Fruit fly (Drosophila melanogaster) whole organism, embryonic: Measurements from ENCODE around the gene Ccdc58.

Experiments
- ATbp ChIP-seq: fragments of 200-800 bp; sonication (Bioruptor generic); optimal IDR thresholded peaks from 2 replicates; lab custom pipeline; 2017; ENCODE audit warnings: missing biosample characterization, mild to moderate bottlenecking, missing genetic modification characterization, missing genetic modification reagents
- Ada2b ChIP-seq: fragments of 200-800 bp; sonication (Bioruptor generic); IDR thresholded peaks from 2 replicates; pipeline ENCODE4 v1.3.6; 2022; ENCODE audit warnings: missing biosample characterization, missing genetic modification characterization
- Antp ChIP-seq: fragments of 200-800 bp; sonication (Bioruptor generic); optimal IDR thresholded peaks from 3 replicates; lab custom pipeline; 2016; ENCODE audit warnings: missing biosample characterization, missing genetic modification characterization
- CG11504 ChIP-seq: fragments of 200-800 bp; sonication (Bioruptor generic); optimal IDR thresholded peaks from 3 replicates; lab custom pipeline; 2019; ENCODE audit warnings: missing biosample characterization, mild to moderate bottlenecking, missing genetic modification characterization, moderate library complexity
- CG12071 ChIP-seq: fragments of 200-800 bp; sonication (Bioruptor generic); optimal IDR thresholded peaks from 3 replicates; lab custom pipeline; 2018; ENCODE audit warnings: missing biosample characterization, mild to moderate bottlenecking, missing genetic modification characterization
- CG12155 ChIP-seq: fragments of 200-800 bp; sonication (Bioruptor generic); optimal IDR thresholded peaks from 3 replicates; lab custom pipeline; 2016; ENCODE audit warnings: missing biosample characterization, missing genetic modification characterization
- CG13287 ChIP-seq: fragments of 200-800 bp; sonication (Bioruptor generic); IDR thresholded peaks from 2 replicates; pipeline ENCODE4 v1.3.6; 2022; ENCODE audit warnings: missing biosample characterization, missing genetic modification characterization; ENCODE audit not compliant: partially characterized antibody
- CG13424 ChIP-seq: fragments of 200-800 bp; sonication (Bioruptor generic); optimal IDR thresholded peaks from 2 replicates; lab custom pipeline; 2019; ENCODE audit warnings: missing biosample characterization, mild to moderate bottlenecking, missing genetic modification characterization, moderate library complexity
- CG13624 ChIP-seq: fragments of 200-800 bp; sonication (Bioruptor generic); optimal IDR thresholded peaks from 2 replicates; lab custom pipeline; 2016; ENCODE audit warnings: missing biosample characterization, missing genetic modification characterization
- CG14667 ChIP-seq: fragments of 200-800 bp; sonication (Bioruptor generic); IDR thresholded peaks from 2 replicates; pipeline ENCODE4 v1.3.6; 2022; ENCODE audit warnings: missing biosample characterization, missing genetic modification characterization
- CG14965 ChIP-seq: fragments of 200-800 bp; sonication (Bioruptor generic); optimal IDR thresholded peaks from 2 replicates; lab custom pipeline; 2016; ENCODE audit warnings: missing biosample characterization, missing genetic modification characterization, borderline replicate concordance
- CG15011 ChIP-seq: fragments of 200-800 bp; sonication (Bioruptor generic); optimal IDR thresholded peaks from 3 replicates; lab custom pipeline; 2018; ENCODE audit warnings: missing biosample characterization, mild to moderate bottlenecking, missing genetic modification characterization
- CG1602 ChIP-seq: fragments of 200-800 bp; sonication (Bioruptor generic); optimal IDR thresholded peaks from 3 replicates; lab custom pipeline; 2016; ENCODE audit warnings: missing biosample characterization, missing genetic modification characterization
- CG18262 ChIP-seq: fragments of 200-800 bp; optimal IDR thresholded peaks from 3 replicates; lab custom pipeline; 2019; ENCODE audit warnings: missing biosample characterization, mild to moderate bottlenecking, missing genetic modification characterization, moderate library complexity
- CG32532 ChIP-seq: fragments of 200-800 bp; sonication (Bioruptor generic); IDR thresholded peaks from 2 replicates; pipeline ENCODE4 v1.3.6; 2022; ENCODE audit warnings: missing biosample characterization, missing genetic modification characterization
- CG33213 ChIP-seq: fragments of 200-800 bp; sonication (Bioruptor generic); optimal IDR thresholded peaks from 3 replicates; lab custom pipeline; 2016; ENCODE audit warnings: missing biosample characterization, missing genetic modification characterization
- CG3847 ChIP-seq: fragments of 200-800 bp; sonication (Bioruptor generic); IDR thresholded peaks from 2 replicates; pipeline ENCODE4 v1.3.6; 2022; ENCODE audit warnings: missing biosample characterization, missing genetic modification characterization
- CG4360 ChIP-seq: fragments of 200-800 bp; sonication (Bioruptor generic); IDR thresholded peaks from 2 replicates; pipeline ENCODE4 v1.3.6; 2022; ENCODE audit warnings: missing biosample characterization, missing genetic modification characterization
- CG5953 ChIP-seq: fragments of 200-800 bp; sonication (Bioruptor generic); IDR thresholded peaks from 2 replicates; pipeline ENCODE4 v1.3.6; 2022; ENCODE audit warnings: missing biosample characterization, missing genetic modification characterization
- CG6254 ChIP-seq: fragments of 200-800 bp; sonication (Bioruptor generic); optimal IDR thresholded peaks from 3 replicates; lab custom pipeline; 2017; ENCODE audit warnings: mild to moderate bottlenecking, missing biosample characterization, missing genetic modification reagents, missing genetic modification characterization
- CG6683 ChIP-seq: fragments of 200-800 bp; sonication (Bioruptor generic); optimal IDR thresholded peaks from 2 replicates; lab custom pipeline; 2017; ENCODE audit warnings: missing biosample characterization, mild to moderate bottlenecking, missing genetic modification characterization, missing genetic modification reagents
- CG7745 ChIP-seq: fragments of 200-800 bp; sonication (Bioruptor generic); optimal IDR thresholded peaks from 2 replicates; lab custom pipeline; 2018; ENCODE audit warnings: missing biosample characterization, mild to moderate bottlenecking, missing genetic modification characterization, moderate library complexity
- CG7928 ChIP-seq: fragments of 200-800 bp; sonication (Bioruptor generic); optimal IDR thresholded peaks from 2 replicates; lab custom pipeline; 2017; ENCODE audit warnings: missing biosample characterization, mild to moderate bottlenecking, missing genetic modification characterization
- CG8944 ChIP-seq: fragments of 200-800 bp; sonication (Bioruptor generic); optimal IDR thresholded peaks from 3 replicates; lab custom pipeline; 2016; ENCODE audit warnings: missing biosample characterization, missing genetic modification characterization
- Dad ChIP-seq: fragments of 200-800 bp; sonication (Bioruptor generic); optimal IDR thresholded peaks from 3 replicates; lab custom pipeline; 2016; ENCODE audit warnings: missing biosample characterization, missing genetic modification characterization
- HmgZ ChIP-seq: fragments of 200-800 bp; sonication (Bioruptor generic); optimal IDR thresholded peaks from 2 replicates; lab custom pipeline; 2018; ENCODE audit warnings: missing biosample characterization, mild to moderate bottlenecking, missing genetic modification characterization
- Mad ChIP-seq: fragments of 200-800 bp; sonication (Bioruptor generic); optimal IDR thresholded peaks from 2 replicates; lab custom pipeline; 2016; ENCODE audit warnings: missing biosample characterization, missing genetic modification characterization
- Med ChIP-seq: fragments of 200-800 bp; sonication (Bioruptor generic); peaks from one replicate; lab custom pipeline; 2016; ENCODE audit warnings: missing biosample characterization, missing genetic modification characterization, mild to moderate bottlenecking, inconsistent platforms, moderate library complexity
- Rfx ChIP-seq: fragments of 200-800 bp; sonication (Bioruptor generic); IDR thresholded peaks from 2 replicates; pipeline ENCODE4 v1.3.6; 2022; ENCODE audit warnings: missing biosample characterization, missing genetic modification characterization
- Rx ChIP-seq: fragments of 200-800 bp; sonication (Bioruptor generic); IDR thresholded peaks from 2 replicates; pipeline ENCODE4 v1.3.6; 2022; ENCODE audit warnings: missing biosample characterization, missing genetic modification characterization
- al ChIP-seq: fragments of 200-800 bp; sonication (Bioruptor generic); IDR thresholded peaks from 2 replicates; pipeline ENCODE4 v1.3.6; 2022; ENCODE audit warnings: missing biosample characterization, missing genetic modification characterization
- crp ChIP-seq, 2 experiments: fragments of 200-800 bp; sonication (Bioruptor generic); optimal IDR thresholded peaks; 2 replicates in 1 of 2; 3 replicates in 1 of 2; lab custom pipeline; 2017; ENCODE audit warnings: missing biosample characterization in 2 of 2, missing genetic modification characterization in 2 of 2, mild to moderate bottlenecking in 1 of 2, moderate library complexity in 1 of 2
- dpn ChIP-seq, 2 experiments: fragments of 200-800 bp; sonication (Bioruptor generic); optimal IDR thresholded peaks; 3 replicates each; lab custom pipeline; 2016; ENCODE audit warnings: missing biosample characterization in 2 of 2, missing genetic modification characterization in 2 of 2
- fd3F ChIP-seq: fragments of 200-800 bp; sonication (Bioruptor generic); optimal IDR thresholded peaks from 2 replicates; lab custom pipeline; 2018; ENCODE audit warnings: missing biosample characterization, mild to moderate bottlenecking, missing genetic modification characterization, moderate library complexity
- gce ChIP-seq: fragments of 200-800 bp; sonication (Bioruptor generic); IDR thresholded peaks from 3 replicates; pipeline ENCODE4 v1.3.6; 2022; ENCODE audit warnings: missing biosample characterization, missing genetic modification characterization
- gcm2 ChIP-seq: fragments of 200-800 bp; sonication (Bioruptor generic); optimal IDR thresholded peaks from 2 replicates; lab custom pipeline; 2016; ENCODE audit warnings: missing biosample characterization, missing genetic modification characterization
- gfzf ChIP-seq: fragments of 200-800 bp; sonication (Bioruptor generic); optimal IDR thresholded peaks from 2 replicates; lab custom pipeline; 2016; ENCODE audit warnings: missing biosample characterization, mild to moderate bottlenecking, missing genetic modification characterization, moderate library complexity
- ham ChIP-seq: fragments of 200-800 bp; sonication (Bioruptor generic); IDR thresholded peaks from 2 replicates; pipeline ENCODE4 v1.3.6; 2022; ENCODE audit warnings: missing biosample characterization, missing genetic modification characterization
- oc ChIP-seq: fragments of 200-800 bp; sonication (Bioruptor generic); optimal IDR thresholded peaks from 2 replicates; lab custom pipeline; 2018; ENCODE audit warnings: missing biosample characterization, mild to moderate bottlenecking, missing genetic modification characterization, moderate library complexity
- p53 ChIP-seq: fragments of 200-800 bp; sonication (Bioruptor generic); optimal IDR thresholded peaks from 2 replicates; lab custom pipeline; 2016; ENCODE audit warnings: missing biosample characterization, missing genetic modification characterization
- peb ChIP-seq: fragments of 200-800 bp; sonication (Bioruptor generic); IDR thresholded peaks from 2 replicates; pipeline ENCODE4 v1.3.6; 2022; ENCODE audit warnings: missing biosample characterization, missing genetic modification characterization
- pfk ChIP-seq: fragments of 200-800 bp; sonication (Bioruptor generic); optimal IDR thresholded peaks from 2 replicates; lab custom pipeline; 2018; ENCODE audit warnings: missing biosample characterization, mild to moderate bottlenecking, missing genetic modification characterization, moderate library complexity
- pho ChIP-seq: fragments of 200-800 bp; sonication (Bioruptor generic); optimal IDR thresholded peaks from 2 replicates; lab custom pipeline; 2016; ENCODE audit warnings: missing biosample characterization, missing genetic modification characterization
- prd ChIP-seq, 3 experiments: fragments of >200 bp in 2 of 3; fragments of 200-800 bp in 1 of 3; sonication (Bioruptor generic) in 1 of 3; optimal IDR thresholded peaks in 2 of 3; IDR thresholded peaks in 1 of 3; 2 replicates in 2 of 3; 3 replicates in 1 of 3; pipeline versions ENCODE4 v1.3.6 to Lab custom; 2017 to 2022; ENCODE audit warnings: missing biosample characterization in 1 of 3, missing genetic modification characterization in 1 of 3
- psq ChIP-seq: fragments of 200-800 bp; sonication (Bioruptor generic); optimal IDR thresholded peaks from 2 replicates; lab custom pipeline; 2017; ENCODE audit warnings: missing biosample characterization, missing genetic modification characterization
- salm ChIP-seq: fragments of 200-800 bp; sonication (Bioruptor generic); optimal IDR thresholded peaks from 2 replicates; lab custom pipeline; 2018; ENCODE audit warnings: missing biosample characterization, mild to moderate bottlenecking, missing genetic modification characterization
- sd ChIP-seq: fragments of 200-800 bp; sonication (Bioruptor generic); optimal IDR thresholded peaks from 3 replicates; lab custom pipeline; 2018; ENCODE audit warnings: missing biosample characterization, mild to moderate bottlenecking, missing genetic modification characterization, moderate library complexity
- sob ChIP-seq: fragments of 200-800 bp; sonication (Bioruptor generic); IDR thresholded peaks from 2 replicates; pipeline ENCODE4 v1.3.6; 2022; ENCODE audit warnings: missing biosample characterization, missing genetic modification characterization
- wek ChIP-seq: fragments of 200-800 bp; sonication (Bioruptor generic); optimal IDR thresholded peaks from 3 replicates; lab custom pipeline; 2018; ENCODE audit warnings: missing biosample characterization, mild to moderate bottlenecking, missing genetic modification characterization, moderate library complexity
- z ChIP-seq: fragments of 200-800 bp; sonication (Bioruptor generic); IDR thresholded peaks from 3 replicates; pipeline ENCODE4 v1.3.6; 2022; ENCODE audit warnings: missing biosample characterization, missing genetic modification characterization

Gene Ccdc58

DNA sequence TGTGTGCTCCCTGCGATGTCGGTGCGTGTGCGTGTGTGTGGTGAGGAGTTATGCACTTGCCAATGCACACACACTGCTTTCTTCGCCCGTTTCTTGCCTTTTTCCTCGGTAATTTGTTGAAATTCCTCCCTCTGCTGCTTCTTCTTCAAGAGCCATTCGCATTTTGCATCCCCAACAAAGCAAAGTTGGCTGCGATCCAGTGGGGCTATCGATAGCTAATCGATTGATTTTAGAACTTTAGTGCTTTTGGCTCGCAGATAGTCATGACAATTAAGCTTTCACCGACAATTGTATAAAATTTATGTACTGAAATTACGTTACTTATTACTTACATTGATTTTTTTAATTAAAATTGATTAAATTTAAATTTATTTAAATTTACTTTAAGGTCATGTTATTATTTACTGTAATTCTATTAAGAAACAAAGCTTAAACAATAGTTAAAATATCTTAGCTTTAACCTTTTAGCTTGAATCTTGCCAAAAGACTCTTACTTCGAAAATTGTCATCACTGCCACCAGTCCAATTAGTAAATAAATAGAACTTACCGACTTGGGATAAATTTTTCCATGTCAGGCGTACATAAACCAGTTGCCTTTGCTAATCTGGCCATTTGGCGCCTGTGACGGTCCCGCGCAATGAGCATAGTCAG lies 29.3 kb downstream of the Ccdc58 start, which contains the start of the genes trc and CG32221 (continued):
- TF ChIP-seq pho (GFP tag; lab: Kevin White, UChicago) (peak; percentile 11), CG6683 (no peak), Dad (peak; percentile 14), prd (optimal IDR thresholded peaks at IDR 0.05; lab: Kevin White, UChicago) (no peak), prd (GFP tag; IDR thresholded peaks at IDR 0.05; lab: Robert Waterston, UW) (no peak), CG11504 (tag; lab: Kevin White, UChicago) (no peak), CG5953 (no peak), Ada2b (no peak), CG7928 (GFP tag; lab: Kevin White, UChicago) (no peak), Mad (no peak), crp (GFP tag; optimal IDR thresholded peaks at IDR 0.05; lab: Kevin White, UChicago) (peak in 1 of 2 experiments; percentile 19), Med (GFP tag; lab: Kevin White, UChicago) (peak; percentile 82), CG7745 (tag; lab: Kevin White, UChicago) (no peak), CG12071 (GFP tag; lab: Kevin White, UChicago) (no peak), dpn (GFP tag; optimal IDR thresholded peaks at IDR 0.05; lab: Kevin White, UChicago) (peak; percentile 19 to 43), p53 (GFP tag; lab: Kevin White, UChicago) (peak; percentile 7), Rfx (GFP tag; lab: Robert Waterston, UW) (peak; percentile 77), HmgZ (tag; lab: Kevin White, UChicago) (peak; percentile 43), CG18262 (tag; lab: Kevin White, UChicago) (no peak), al (GFP tag; lab: Robert Waterston, UW) (0 out of 2 replicates have a peak, but pooled peaks have one; percentile 33), peb (GFP tag; lab: Robert Waterston, UW) (no peak), sd (tag; lab: Kevin White, UChicago) (no peak), CG14667 (GFP tag; lab: Robert Waterston, UW) (no peak), Antp (GFP tag; lab: Kevin White, UChicago) (peak; percentile 48), CG32532 (GFP tag; lab: Robert Waterston, UW) (peak; percentile 71), sob (GFP tag; lab: Robert Waterston, UW) (peak; percentile 71), CG12155 (GFP tag; lab: Kevin White, UChicago) (no peak), CG33213 (GFP tag; lab: Kevin White, UChicago) (no peak), CG8944 (GFP tag; lab: Kevin White, UChicago) (no peak), wek (GFP tag; lab: Kevin White, UChicago) (peak; percentile 39), z (GFP tag; lab: Robert Waterston, UW) (no peak), CG6254 (GFP tag; lab: Kevin White, UChicago) (peak; percentile 11), CG13624 (no peak), oc (no peak), CG3847 (peak; percentile 51; the same call in 1 of the 2 replicates), gce (no peak), psq (GFP tag; lab: Kevin White, UChicago) (no peak), CG1602 (GFP tag; lab: Kevin White, UChicago) (peak; percentile 17), CG15011 (GFP tag; lab: Kevin White, UChicago) (no peak), pfk (GFP tag; lab: Kevin White, UChicago) (peak; percentile 56), CG13424 (peak; percentile 54), Rx (peak; percentile 59), CG13287 (GFP tag; lab: Robert Waterston, UW) (peak; percentile 67), fd3F (GFP tag; lab: Kevin White, UChicago) (peak; percentile 10), gcm2 (no peak), ham (GFP tag; lab: Robert Waterston, UW) (no peak), salm (tag; lab: Kevin White, UChicago) (no peak), ATbp (no peak), gfzf (no peak), CG14965 (no peak), CG4360 (GFP tag; lab: Robert Waterston, UW) (no peak)
